Fruit fly (Drosophila melanogaster) whole organism, embryonic: ENCODE measurements around the gene Sumo.

Source experiments
- Atf3 ChIP-seq: fragments of 200-800 bp; sonication (Bioruptor generic); optimal IDR thresholded peaks from 3 replicates; lab custom pipeline; 2016; ENCODE audit warnings: missing biosample characterization, missing genetic modification characterization
- B-H1 ChIP-seq: fragments of 200-800 bp; sonication (Bioruptor generic); IDR thresholded peaks from 3 replicates; pipeline ENCODE4 v1.3.6; 2022; ENCODE audit warnings: missing biosample characterization, missing genetic modification characterization
- CG11398 ChIP-seq: fragments of 200-800 bp; sonication (Bioruptor generic); optimal IDR thresholded peaks from 2 replicates; lab custom pipeline; 2016; ENCODE audit warnings: missing biosample characterization, missing genetic modification characterization
- CG11695 ChIP-seq: fragments of 200-800 bp; sonication (Bioruptor generic); IDR thresholded peaks from 3 replicates; pipeline ENCODE4 v1.3.6; 2022; ENCODE audit warnings: missing biosample characterization, missing genetic modification characterization
- CG12104 ChIP-seq: fragments of 200-800 bp; sonication (Bioruptor generic); optimal IDR thresholded peaks from 3 replicates; lab custom pipeline; 2016; ENCODE audit warnings: missing biosample characterization, missing genetic modification characterization
- CG15269 ChIP-seq: fragments of 200-800 bp; sonication (Bioruptor generic); optimal IDR thresholded peaks from 2 replicates; lab custom pipeline; 2018; ENCODE audit warnings: missing biosample characterization, mild to moderate bottlenecking, missing genetic modification characterization, moderate library complexity
- CG15514 ChIP-seq: fragments of 200-800 bp; sonication (Bioruptor generic); optimal IDR thresholded peaks from 3 replicates; lab custom pipeline; 2017; ENCODE audit warnings: missing biosample characterization, missing genetic modification characterization, mild to moderate bottlenecking, moderate library complexity, missing genetic modification reagents
- CG1792 ChIP-seq: fragments of 200-800 bp; sonication (Bioruptor generic); optimal IDR thresholded peaks from 2 replicates; lab custom pipeline; 2016; ENCODE audit warnings: missing biosample characterization, missing genetic modification characterization
- CG1832 ChIP-seq: fragments of 200-800 bp; sonication (Bioruptor generic); optimal IDR thresholded peaks from 2 replicates; lab custom pipeline; 2017; ENCODE audit warnings: missing biosample characterization, mild to moderate bottlenecking, missing genetic modification characterization, inconsistent platforms
- CG2120 ChIP-seq: fragments of 200-800 bp; sonication (Bioruptor generic); optimal IDR thresholded peaks from 3 replicates; lab custom pipeline; 2016; ENCODE audit warnings: missing biosample characterization, missing genetic modification characterization
- CG2199 ChIP-seq: fragments of 200-800 bp; sonication (Bioruptor generic); IDR thresholded peaks from 3 replicates; pipeline ENCODE4 v1.3.6; 2022; ENCODE audit warnings: missing biosample characterization, missing genetic modification characterization
- CG2202 ChIP-seq: fragments of 200-800 bp; sonication (Bioruptor generic); optimal IDR thresholded peaks from 2 replicates; lab custom pipeline; 2018; ENCODE audit warnings: missing biosample characterization, mild to moderate bottlenecking, missing genetic modification characterization
- CG30431 ChIP-seq: fragments of 200-800 bp; sonication (Bioruptor generic); optimal IDR thresholded peaks from 2 replicates; lab custom pipeline; 2017; ENCODE audit warnings: missing biosample characterization, missing genetic modification characterization
- CG4424 ChIP-seq: fragments of 200-800 bp; sonication (Bioruptor generic); optimal IDR thresholded peaks from 3 replicates; lab custom pipeline; 2016; ENCODE audit warnings: missing biosample characterization, missing genetic modification characterization
- CG4820 ChIP-seq: fragments of 200-800 bp; sonication (Bioruptor generic); optimal IDR thresholded peaks from 3 replicates; lab custom pipeline; 2016; ENCODE audit warnings: missing biosample characterization, missing genetic modification characterization
- CG7357 ChIP-seq: fragments of 200-800 bp; sonication (Bioruptor generic); IDR thresholded peaks from 3 replicates; pipeline ENCODE4 v1.3.6; 2022; ENCODE audit warnings: missing biosample characterization, missing genetic modification characterization
- CG7372 ChIP-seq: fragments of 200-800 bp; sonication (Bioruptor generic); IDR thresholded peaks from 2 replicates; pipeline ENCODE4 v1.3.6; 2022; ENCODE audit warnings: missing biosample characterization, missing genetic modification characterization
- CG9437 ChIP-seq: fragments of 200-800 bp; sonication (Bioruptor generic); optimal IDR thresholded peaks from 2 replicates; lab custom pipeline; 2018; ENCODE audit warnings: missing biosample characterization, mild to moderate bottlenecking, missing genetic modification characterization
- CG9797 ChIP-seq: fragments of 200-800 bp; sonication (Bioruptor generic); optimal IDR thresholded peaks from 3 replicates; lab custom pipeline; 2018; ENCODE audit warnings: missing biosample characterization, mild to moderate bottlenecking, missing genetic modification characterization
- CG9817 ChIP-seq: fragments of 200-800 bp; sonication (Bioruptor generic); optimal IDR thresholded peaks from 2 replicates; lab custom pipeline; 2018; ENCODE audit warnings: missing biosample characterization, mild to moderate bottlenecking, missing genetic modification characterization, moderate library complexity
- CG9876 ChIP-seq: fragments of 200-800 bp; sonication (Bioruptor generic); optimal IDR thresholded peaks from 2 replicates; lab custom pipeline; 2016; ENCODE audit warnings: missing biosample characterization, missing genetic modification characterization
- Drgx ChIP-seq: fragments of 200-800 bp; sonication (Bioruptor generic); IDR thresholded peaks from 2 replicates; pipeline ENCODE4 v1.3.6; 2022; ENCODE audit warnings: missing biosample characterization, missing genetic modification characterization
- Fer1 ChIP-seq: fragments of 200-800 bp; sonication (Bioruptor generic); optimal IDR thresholded peaks from 2 replicates; lab custom pipeline; 2017; ENCODE audit warnings: missing biosample characterization, mild to moderate bottlenecking, missing genetic modification characterization
- Hr51 ChIP-seq, 2 experiments: fragments of 200-800 bp; sonication (Bioruptor generic); optimal IDR thresholded peaks; 2 replicates in 1 of 2; 3 replicates in 1 of 2; lab custom pipeline; 2016 to 2018; ENCODE audit warnings: missing biosample characterization in 2 of 2, missing genetic modification characterization in 2 of 2, mild to moderate bottlenecking in 1 of 2, moderate library complexity in 1 of 2
- Kr ChIP-seq: fragments of 200-800 bp; sonication (Bioruptor generic); optimal IDR thresholded peaks from 2 replicates; lab custom pipeline; 2017; ENCODE audit warnings: missing biosample characterization, mild to moderate bottlenecking, missing genetic modification characterization
- Lim3 ChIP-seq: fragments of 200-800 bp; sonication (Bioruptor generic); IDR thresholded peaks from 2 replicates; pipeline ENCODE4 v1.3.6; 2022; ENCODE audit warnings: missing biosample characterization, missing genetic modification characterization
- Opbp ChIP-seq: fragments of 200-800 bp; sonication (Bioruptor generic); IDR thresholded peaks from 3 replicates; pipeline ENCODE4 v1.3.6; 2022; ENCODE audit warnings: missing biosample characterization, missing genetic modification characterization; ENCODE audit not compliant: partially characterized antibody
- Poxn ChIP-seq: fragments of 200-800 bp; sonication (Bioruptor generic); IDR thresholded peaks from 2 replicates; pipeline ENCODE4 v1.3.6; 2022; ENCODE audit warnings: missing biosample characterization, missing genetic modification characterization
- Sin3A ChIP-seq: fragments of >200 bp; optimal IDR thresholded peaks from 2 replicates; lab custom pipeline; 2018
- Sox100B ChIP-seq: fragments of 200-800 bp; sonication (Bioruptor generic); optimal IDR thresholded peaks from 3 replicates; lab custom pipeline; 2018; ENCODE audit warnings: missing biosample characterization, mild to moderate bottlenecking, missing genetic modification characterization
- Spps ChIP-seq: fragments of 200-800 bp; sonication (Bioruptor generic); optimal IDR thresholded peaks from 2 replicates; lab custom pipeline; 2018; ENCODE audit warnings: missing biosample characterization, mild to moderate bottlenecking, missing genetic modification characterization
- Sry-β ChIP-seq: fragments of 200-800 bp; sonication (Bioruptor generic); optimal IDR thresholded peaks from 2 replicates; lab custom pipeline; 2018; ENCODE audit warnings: missing biosample characterization, mild to moderate bottlenecking, missing genetic modification characterization, moderate library complexity
- YL-1 ChIP-seq: fragments of 200-800 bp; sonication (Bioruptor generic); optimal IDR thresholded peaks from 3 replicates; lab custom pipeline; 2017; ENCODE audit warnings: missing biosample characterization, mild to moderate bottlenecking, missing genetic modification characterization
- bigmax ChIP-seq: fragments of 200-800 bp; sonication (Bioruptor generic); optimal IDR thresholded peaks from 2 replicates; lab custom pipeline; 2018; ENCODE audit warnings: missing biosample characterization, mild to moderate bottlenecking, missing genetic modification characterization
- bsh ChIP-seq, 2 experiments: fragments of 200-800 bp; sonication (Bioruptor generic); optimal IDR thresholded peaks; 2 replicates each; lab custom pipeline; 2017 to 2018; ENCODE audit warnings: mild to moderate bottlenecking in 2 of 2, missing biosample characterization in 2 of 2, missing genetic modification characterization in 2 of 2, moderate library complexity in 1 of 2
- cad ChIP-seq: fragments of >200 bp; optimal IDR thresholded peaks from 2 replicates; lab custom pipeline; 2017; ENCODE audit warnings: missing biosample characterization, missing genetic modification characterization
- chinmo ChIP-seq: fragments of 200-800 bp; sonication (Bioruptor generic); IDR thresholded peaks from 4 replicates; pipeline ENCODE4 v1.3.6; 2022; ENCODE audit warnings: missing biosample characterization, missing genetic modification characterization; ENCODE audit not compliant: partially characterized antibody
- dpn ChIP-seq, 2 experiments: fragments of 200-800 bp; sonication (Bioruptor generic); optimal IDR thresholded peaks; 3 replicates each; lab custom pipeline; 2016; ENCODE audit warnings: missing biosample characterization in 2 of 2, missing genetic modification characterization in 2 of 2
- fd102C ChIP-seq: fragments of 200-800 bp; sonication (Bioruptor generic); optimal IDR thresholded peaks from 2 replicates; lab custom pipeline; 2018; ENCODE audit warnings: missing biosample characterization, mild to moderate bottlenecking, missing genetic modification characterization, moderate library complexity
- gem ChIP-seq: fragments of 200-800 bp; sonication (Bioruptor generic); optimal IDR thresholded peaks from 2 replicates; lab custom pipeline; 2019; ENCODE audit warnings: missing biosample characterization, mild to moderate bottlenecking, missing genetic modification characterization, moderate library complexity
- gt ChIP-seq: fragments of 200-800 bp; sonication (Bioruptor generic); IDR thresholded peaks from 2 replicates; pipeline ENCODE4 v1.3.6; 2022; ENCODE audit warnings: missing biosample characterization, missing genetic modification characterization
- hbn ChIP-seq: fragments of 200-800 bp; sonication (Bioruptor generic); IDR thresholded peaks from 2 replicates; pipeline ENCODE4 v1.3.6; 2022; ENCODE audit warnings: missing biosample characterization, missing genetic modification characterization; ENCODE audit not compliant: partially characterized antibody
- her ChIP-seq: fragments of 200-800 bp; sonication (Bioruptor generic); optimal IDR thresholded peaks from 2 replicates; lab custom pipeline; 2016; ENCODE audit warnings: missing biosample characterization, missing genetic modification characterization
- lbe ChIP-seq: fragments of 200-800 bp; sonication (Bioruptor generic); optimal IDR thresholded peaks from 2 replicates; lab custom pipeline; 2016; ENCODE audit warnings: missing biosample characterization, mild to moderate bottlenecking, missing genetic modification characterization
- nau ChIP-seq: fragments of 200-800 bp; sonication (Bioruptor generic); optimal IDR thresholded peaks from 3 replicates; lab custom pipeline; 2017; ENCODE audit warnings: missing biosample characterization, mild to moderate bottlenecking, missing genetic modification characterization, missing genetic modification reagents
- pan ChIP-seq, 4 experiments: fragments of >200 bp in 3 of 4; fragments of 200-800 bp in 1 of 4; sonication (Bioruptor generic) in 1 of 4; optimal IDR thresholded peaks in 3 of 4; IDR thresholded peaks in 1 of 4; 2 replicates each; pipeline versions ENCODE4 v1.3.6 to Lab custom; 2017 to 2022; ENCODE audit warnings: missing biosample characterization in 2 of 4, missing genetic modification characterization in 2 of 4, mixed read lengths in 1 of 4
- row ChIP-seq: fragments of 200-800 bp; sonication (Bioruptor generic); IDR thresholded peaks from 3 replicates; pipeline ENCODE4 v1.3.6; 2022; ENCODE audit warnings: missing biosample characterization, missing genetic modification characterization
- salm ChIP-seq: fragments of 200-800 bp; sonication (Bioruptor generic); optimal IDR thresholded peaks from 2 replicates; lab custom pipeline; 2018; ENCODE audit warnings: missing biosample characterization, mild to moderate bottlenecking, missing genetic modification characterization
- toy ChIP-seq: fragments of 200-800 bp; sonication (Bioruptor generic); IDR thresholded peaks from 2 replicates; pipeline ENCODE4 v1.3.6; 2022; ENCODE audit warnings: missing biosample characterization, missing genetic modification characterization
- trem ChIP-seq: fragments of 200-800 bp; optimal IDR thresholded peaks from 3 replicates; lab custom pipeline; 2019; ENCODE audit warnings: missing biosample characterization, mild to moderate bottlenecking, missing genetic modification characterization, moderate library complexity

The Sumo gene

DNA sequence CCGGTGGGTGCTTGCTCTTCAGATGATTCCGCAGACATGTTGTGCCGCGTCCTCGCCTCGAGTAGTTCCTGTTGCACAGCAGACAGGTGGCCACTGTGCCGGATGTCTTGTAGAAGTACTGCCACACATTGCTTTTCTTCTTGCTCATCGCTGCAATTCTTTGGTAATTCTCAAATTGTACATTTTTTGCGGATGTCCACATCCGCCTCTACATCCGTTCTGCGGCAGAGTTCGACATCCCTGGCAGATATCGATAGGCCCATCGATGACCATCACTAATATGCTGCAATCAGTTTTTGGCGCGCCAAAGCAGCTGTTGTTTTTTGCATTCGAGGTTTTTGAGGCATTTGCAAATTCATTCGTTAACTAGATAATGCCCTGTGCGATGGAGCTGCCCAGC is 10.7 kb downstream of the Sumo start, which contains the start of the genes CG13775 and CG3430 (continued):
- TF ChIP-seq Drgx (GFP tag; lab: Robert Waterston, UW) (no peak), Hr51 (GFP tag; optimal IDR thresholded peaks at IDR 0.05; lab: Kevin White, UChicago) (peak in 1 of 2 experiments; percentile 1), CG9797 (GFP tag; lab: Kevin White, UChicago) (peak; percentile 13), CG1792 (GFP tag; lab: Kevin White, UChicago) (no peak), bigmax (peak; percentile 49), CG2199 (GFP tag; lab: Robert Waterston, UW) (no peak), Sin3A (peak; percentile 43), CG4424 (GFP tag; lab: Kevin White, UChicago) (peak; percentile 37), Kr (GFP tag; lab: Kevin White, UChicago) (no peak), hbn (peak; percentile 65), B-H1 (no peak), YL-1 (GFP tag; lab: Kevin White, UChicago) (peak; percentile 32), toy (GFP tag; lab: Robert Waterston, UW) (no peak), CG30431 (GFP tag; lab: Kevin White, UChicago) (no peak), gt (no peak), Spps (tag; lab: Kevin White, UChicago) (no peak), CG7372 (GFP tag; lab: Robert Waterston, UW) (no peak), salm (tag; lab: Kevin White, UChicago) (no peak), CG2202 (tag; lab: Kevin White, UChicago) (no peak), her (GFP tag; lab: Kevin White, UChicago) (peak; percentile 52), CG1832 (GFP tag; lab: Kevin White, UChicago) (no peak), cad (no peak), CG15514 (GFP tag; lab: Kevin White, UChicago) (peak; percentile 73), CG9437 (GFP tag; lab: Kevin White, UChicago) (peak; percentile 2), gem (no peak), CG11695 (GFP tag; lab: Robert Waterston, UW) (no peak), bsh (GFP tag; optimal IDR thresholded peaks at IDR 0.05; lab: Kevin White, UChicago) (no peak), nau (no peak), chinmo (peak; percentile 74; the same call in 2 of the 4 replicates), row (peak; percentile 91), CG9876 (GFP tag; lab: Kevin White, UChicago) (peak; percentile 15), fd102C (GFP tag; lab: Kevin White, UChicago) (no peak), Fer1 (GFP tag; lab: Kevin White, UChicago) (peak; percentile 34), CG15269 (tag; lab: Kevin White, UChicago) (no peak), dpn (GFP tag; optimal IDR thresholded peaks at IDR 0.05; lab: Kevin White, UChicago) (peak; percentile 25 to 54), CG2120 (peak; percentile 59), Sox100B (GFP tag; lab: Kevin White, UChicago) (no peak), CG9817 (tag; lab: Kevin White, UChicago) (peak; percentile 41), trem (tag; lab: Kevin White, UChicago) (peak; percentile 23), CG7357 (GFP tag; lab: Robert Waterston, UW) (no peak), Poxn (no peak), CG12104 (no peak), lbe (GFP tag; lab: Kevin White, UChicago) (no peak), Lim3 (GFP tag; lab: Robert Waterston, UW) (no peak), Sry-β (GFP tag; lab: Kevin White, UChicago) (peak; percentile 22), pan (optimal IDR thresholded peaks at IDR 0.05; lab: Kevin White, UChicago) (no peak), pan (GFP tag; optimal IDR thresholded peaks at IDR 0.05 in 1 of 2, IDR thresholded peaks at IDR 0.05 in 1 of 2) (peak in 1 of 2 experiments; percentile 49), CG4820 (GFP tag; lab: Kevin White, UChicago) (peak; percentile 2), Atf3 (GFP tag; lab: Kevin White, UChicago) (no peak), CG11398 (GFP tag; lab: Kevin White, UChicago) (no peak), Opbp (GFP tag; lab: Robert Waterston, UW) (peak; percentile 70; the same call in 2 of the 3 replicates)
